ENCODE assay signal across 2 worm cellular contexts in genomic region chrII:10847057-10847456, ce11.
TF ChIP-seq lines count a peak whose summit lies in the region.

No protein-coding gene starts in this region.

TF ChIP-seq in whole organism, L1 larva, 84 proteins besides CTCF, POLR2A, EP300 and RAD21:
- TF ChIP-seq snpc-4 (tag; optimal IDR thresholded peaks at IDR 0.05; lab: Kevin White, UChicago) (peak; percentile 63), sptf-1 (tag; optimal IDR thresholded peaks at IDR 0.05; lab: Kevin White, UChicago) (no peak)

TF ChIP-seq in whole organism, young adult, 124 proteins besides CTCF, POLR2A, EP300 and RAD21:
- TF ChIP-seq snpc-4 (GFP tag; optimal IDR thresholded peaks at IDR 0.05; lab: Kevin White, UChicago) (peak; percentile 15), snpc-4 (tag; optimal IDR thresholded peaks at IDR 0.05; lab: Kevin White, UChicago) (peak in 3 of 4 experiments; percentile 17 to 82 (median 72)), hmg-1.2 (GFP tag; IDR thresholded peaks at IDR 0.05; lab: Robert Waterston, UW) (peak; percentile 52), snpc-1.1 (tag; optimal IDR thresholded peaks at IDR 0.05; lab: Kevin White, UChicago; ENCODE audit: insufficient read depth) (peak; percentile 48), lin-54 (GFP tag; optimal IDR thresholded peaks at IDR 0.05; lab: Kevin White, UChicago) (no peak), lir-1 (GFP tag; conservative IDR thresholded peaks at IDR 0.05; lab: Robert Waterston, UW) (no peak), ceh-79 (tag; optimal IDR thresholded peaks at IDR 0.05; lab: Kevin White, UChicago) (no peak)

Comparison
In these comparisons a context has a peak if more than half of its experiments do, and no peak if none do; other contexts are left out.
1. Of the 8 proteins assayed by ChIP-seq in both whole organism, young adult and whole organism, L1 larva: peak only in whole organism, young adult: none; only in whole organism, L1 larva: none; in both: snpc-4; in neither: 7.